Fruit fly (Drosophila melanogaster) whole organism, embryonic: ENCODE results near the gene Obp93a.

Experiments
- Awh ChIP-seq: fragments of 200-800 bp; sonication (Bioruptor generic); IDR thresholded peaks from 2 replicates; pipeline ENCODE4, ENCODE4 v1.3.6; 2022; ENCODE audit warnings: missing biosample characterization, missing genetic modification characterization
- CG10462 ChIP-seq: fragments of 200-800 bp; sonication (Bioruptor generic); optimal IDR thresholded peaks from 2 replicates; lab custom pipeline; 2016; ENCODE audit warnings: missing biosample characterization, missing genetic modification characterization
- CG11085 ChIP-seq: fragments of 200-800 bp; sonication (Bioruptor generic); IDR thresholded peaks from 2 replicates; pipeline ENCODE4 v1.3.6; 2022; ENCODE audit warnings: missing biosample characterization, missing genetic modification characterization
- CG12104 ChIP-seq: fragments of 200-800 bp; sonication (Bioruptor generic); optimal IDR thresholded peaks from 3 replicates; lab custom pipeline; 2016; ENCODE audit warnings: missing biosample characterization, missing genetic modification characterization
- CG12155 ChIP-seq: fragments of 200-800 bp; sonication (Bioruptor generic); optimal IDR thresholded peaks from 3 replicates; lab custom pipeline; 2016; ENCODE audit warnings: missing biosample characterization, missing genetic modification characterization
- CG13123 ChIP-seq: fragments of 200-800 bp; sonication (Bioruptor generic); optimal IDR thresholded peaks from 2 replicates; lab custom pipeline; 2016; ENCODE audit warnings: missing biosample characterization, missing genetic modification characterization
- CG13287 ChIP-seq: fragments of 200-800 bp; sonication (Bioruptor generic); IDR thresholded peaks from 2 replicates; pipeline ENCODE4 v1.3.6; 2022; ENCODE audit warnings: missing biosample characterization, missing genetic modification characterization; ENCODE audit not compliant: partially characterized antibody
- CG14050 ChIP-seq: fragments of 200-800 bp; sonication (Bioruptor generic); IDR thresholded peaks from 3 replicates; pipeline ENCODE4 v1.3.6; 2022; ENCODE audit warnings: missing biosample characterization, missing genetic modification characterization
- CG14710 ChIP-seq: fragments of 200-800 bp; sonication (Bioruptor generic); optimal IDR thresholded peaks from 3 replicates; lab custom pipeline; 2019; ENCODE audit warnings: missing biosample characterization, mild to moderate bottlenecking, missing genetic modification characterization, moderate library complexity
- CG15601 ChIP-seq: fragments of 200-800 bp; sonication (Bioruptor generic); optimal IDR thresholded peaks from 3 replicates; lab custom pipeline; 2019; ENCODE audit warnings: missing biosample characterization, mild to moderate bottlenecking, missing genetic modification characterization, moderate library complexity
- CG1602 ChIP-seq: fragments of 200-800 bp; sonication (Bioruptor generic); optimal IDR thresholded peaks from 3 replicates; lab custom pipeline; 2016; ENCODE audit warnings: missing biosample characterization, missing genetic modification characterization
- CG18011 ChIP-seq: fragments of 200-800 bp; sonication (Bioruptor generic); optimal IDR thresholded peaks from 2 replicates; lab custom pipeline; 2017; ENCODE audit warnings: missing biosample characterization, missing genetic modification characterization, mild to moderate bottlenecking, moderate library complexity, missing genotype
- CG18262 ChIP-seq: fragments of 200-800 bp; optimal IDR thresholded peaks from 3 replicates; lab custom pipeline; 2019; ENCODE audit warnings: missing biosample characterization, mild to moderate bottlenecking, missing genetic modification characterization, moderate library complexity
- CG2712 ChIP-seq: fragments of 200-800 bp; optimal IDR thresholded peaks from 3 replicates; lab custom pipeline; 2019; ENCODE audit warnings: missing biosample characterization, mild to moderate bottlenecking, missing genetic modification characterization, moderate library complexity
- CG31441 ChIP-seq: fragments of 200-800 bp; sonication (Bioruptor generic); IDR thresholded peaks from 2 replicates; pipeline ENCODE4 v1.3.6; 2022; ENCODE audit warnings: missing biosample characterization, missing genetic modification characterization
- CG33557 ChIP-seq: fragments of 200-800 bp; sonication (Bioruptor generic); optimal IDR thresholded peaks from 2 replicates; lab custom pipeline; 2019; ENCODE audit warnings: missing biosample characterization, mild to moderate bottlenecking, missing genetic modification characterization, moderate library complexity
- CG3847 ChIP-seq: fragments of 200-800 bp; sonication (Bioruptor generic); IDR thresholded peaks from 2 replicates; pipeline ENCODE4 v1.3.6; 2022; ENCODE audit warnings: missing biosample characterization, missing genetic modification characterization
- CG43689 ChIP-seq: fragments of 200-800 bp; sonication (Bioruptor generic); IDR thresholded peaks from 2 replicates; pipeline ENCODE4 v1.3.6; 2022; ENCODE audit warnings: missing biosample characterization, missing genetic modification characterization
- CG6272 ChIP-seq: fragments of 200-800 bp; sonication (Bioruptor generic); IDR thresholded peaks from 2 replicates; pipeline ENCODE4 v1.3.6; 2022; ENCODE audit warnings: missing biosample characterization, missing genetic modification characterization
- CG7556 ChIP-seq: fragments of 200-800 bp; sonication (Bioruptor generic); optimal IDR thresholded peaks from 2 replicates; lab custom pipeline; 2017; ENCODE audit warnings: missing biosample characterization, mild to moderate bottlenecking, missing genetic modification characterization
- CG8944 ChIP-seq: fragments of 200-800 bp; sonication (Bioruptor generic); optimal IDR thresholded peaks from 3 replicates; lab custom pipeline; 2016; ENCODE audit warnings: missing biosample characterization, missing genetic modification characterization
- CG9215 ChIP-seq: fragments of 200-800 bp; sonication (Bioruptor generic); IDR thresholded peaks from 2 replicates; pipeline ENCODE4 v1.3.6; 2022; ENCODE audit warnings: missing biosample characterization, missing genetic modification characterization
- Hr78 ChIP-seq, 2 experiments: fragments of 200-800 bp in 1 of 2; fragments of >200 bp in 1 of 2; sonication (Bioruptor generic) in 1 of 2; optimal IDR thresholded peaks; 2 replicates each; lab custom pipeline; 2017 to 2019; ENCODE audit warnings: missing biosample characterization in 2 of 2, missing genetic modification characterization in 2 of 2, mild to moderate bottlenecking in 1 of 2, moderate library complexity in 1 of 2
- Hsf ChIP-seq: fragments of 200-800 bp; sonication (Bioruptor generic); optimal IDR thresholded peaks from 3 replicates; lab custom pipeline; 2016; ENCODE audit warnings: missing biosample characterization, missing genetic modification characterization
- Lhr ChIP-seq: fragments of 200-800 bp; sonication (Bioruptor generic); optimal IDR thresholded peaks from 3 replicates; lab custom pipeline; 2017; ENCODE audit warnings: mild to moderate bottlenecking, missing biosample characterization, missing genetic modification reagents, missing genetic modification characterization
- Max ChIP-seq: fragments of 200-800 bp; sonication (Bioruptor generic); optimal IDR thresholded peaks from 2 replicates; lab custom pipeline; 2016; ENCODE audit warnings: missing biosample characterization, mild to moderate bottlenecking, missing genetic modification characterization
- Med ChIP-seq: fragments of 200-800 bp; sonication (Bioruptor generic); peaks from one replicate; lab custom pipeline; 2016; ENCODE audit warnings: missing biosample characterization, missing genetic modification characterization, mild to moderate bottlenecking, inconsistent platforms, moderate library complexity
- Meics ChIP-seq: fragments of 200-800 bp; sonication (Bioruptor generic); optimal IDR thresholded peaks from 2 replicates; lab custom pipeline; 2017; ENCODE audit warnings: missing biosample characterization, mild to moderate bottlenecking, missing genetic modification characterization
- Mrtf ChIP-seq: fragments of 200-800 bp; sonication (Bioruptor generic); IDR thresholded peaks from 3 replicates; pipeline ENCODE4 v1.3.6; 2022; ENCODE audit warnings: missing biosample characterization, missing genetic modification characterization
- Nf-YB ChIP-seq: fragments of 200-800 bp; sonication (Bioruptor generic); optimal IDR thresholded peaks from 3 replicates; lab custom pipeline; 2019; ENCODE audit warnings: missing biosample characterization, mild to moderate bottlenecking, missing genetic modification characterization, moderate library complexity
- Oli ChIP-seq: fragments of 200-800 bp; sonication (Bioruptor generic); optimal IDR thresholded peaks from 2 replicates; lab custom pipeline; 2018; ENCODE audit warnings: missing biosample characterization, mild to moderate bottlenecking, missing genetic modification characterization, moderate library complexity
- PHDP ChIP-seq: fragments of 200-800 bp; sonication (Bioruptor generic); optimal IDR thresholded peaks from 3 replicates; lab custom pipeline; 2018; ENCODE audit warnings: missing biosample characterization, mild to moderate bottlenecking, missing genetic modification characterization, moderate library complexity
- Ptx1 ChIP-seq: fragments of 200-800 bp; sonication (Bioruptor generic); IDR thresholded peaks from 2 replicates; pipeline ENCODE4 v1.3.6; 2022; ENCODE audit warnings: missing biosample characterization, missing genetic modification characterization
- bsh ChIP-seq, 2 experiments: fragments of 200-800 bp; sonication (Bioruptor generic); optimal IDR thresholded peaks; 2 replicates each; lab custom pipeline; 2017 to 2018; ENCODE audit warnings: mild to moderate bottlenecking in 2 of 2, missing biosample characterization in 2 of 2, missing genetic modification characterization in 2 of 2, moderate library complexity in 1 of 2
- crp ChIP-seq, 2 experiments: fragments of 200-800 bp; sonication (Bioruptor generic); optimal IDR thresholded peaks; 2 replicates in 1 of 2; 3 replicates in 1 of 2; lab custom pipeline; 2017; ENCODE audit warnings: missing biosample characterization in 2 of 2, missing genetic modification characterization in 2 of 2, mild to moderate bottlenecking in 1 of 2, moderate library complexity in 1 of 2
- gem ChIP-seq: fragments of 200-800 bp; sonication (Bioruptor generic); optimal IDR thresholded peaks from 2 replicates; lab custom pipeline; 2019; ENCODE audit warnings: missing biosample characterization, mild to moderate bottlenecking, missing genetic modification characterization, moderate library complexity
- ind ChIP-seq: fragments of 200-800 bp; sonication (Bioruptor generic); optimal IDR thresholded peaks from 3 replicates; lab custom pipeline; 2016; ENCODE audit warnings: missing biosample characterization, missing genetic modification characterization
- inv ChIP-seq: fragments of 200-800 bp; sonication (Bioruptor generic); IDR thresholded peaks from 2 replicates; pipeline ENCODE4 v1.3.6; 2022; ENCODE audit warnings: missing biosample characterization, missing genetic modification characterization; ENCODE audit not compliant: partially characterized antibody
- lilli ChIP-seq: fragments of 200-800 bp; sonication (Bioruptor generic); optimal IDR thresholded peaks from 3 replicates; lab custom pipeline; 2016; ENCODE audit warnings: missing biosample characterization, missing genetic modification characterization
- peb ChIP-seq: fragments of 200-800 bp; sonication (Bioruptor generic); IDR thresholded peaks from 2 replicates; pipeline ENCODE4 v1.3.6; 2022; ENCODE audit warnings: missing biosample characterization, missing genetic modification characterization
- pho ChIP-seq: fragments of 200-800 bp; sonication (Bioruptor generic); optimal IDR thresholded peaks from 2 replicates; lab custom pipeline; 2016; ENCODE audit warnings: missing biosample characterization, missing genetic modification characterization
- pnt ChIP-seq: fragments of 200-800 bp; sonication (Bioruptor generic); optimal IDR thresholded peaks from 3 replicates; lab custom pipeline; 2016; ENCODE audit warnings: missing biosample characterization, missing genetic modification characterization
- prd ChIP-seq, 3 experiments: fragments of >200 bp in 2 of 3; fragments of 200-800 bp in 1 of 3; sonication (Bioruptor generic) in 1 of 3; optimal IDR thresholded peaks in 2 of 3; IDR thresholded peaks in 1 of 3; 2 replicates in 2 of 3; 3 replicates in 1 of 3; pipeline versions ENCODE4 v1.3.6 to Lab custom; 2017 to 2022; ENCODE audit warnings: missing biosample characterization in 1 of 3, missing genetic modification characterization in 1 of 3
- pzg ChIP-seq: fragments of 200-800 bp; sonication (Bioruptor generic); optimal IDR thresholded peaks from 3 replicates; lab custom pipeline; 2018; ENCODE audit warnings: missing biosample characterization, mild to moderate bottlenecking, missing genetic modification characterization, moderate library complexity
- ro ChIP-seq: fragments of 200-800 bp; sonication (Bioruptor generic); IDR thresholded peaks from 2 replicates; pipeline ENCODE4 v1.3.6; 2022; ENCODE audit warnings: missing biosample characterization, missing genetic modification characterization
- row ChIP-seq: fragments of 200-800 bp; sonication (Bioruptor generic); IDR thresholded peaks from 3 replicates; pipeline ENCODE4 v1.3.6; 2022; ENCODE audit warnings: missing biosample characterization, missing genetic modification characterization
- tin ChIP-seq: fragments of 200-800 bp; sonication (Bioruptor generic); optimal IDR thresholded peaks from 3 replicates; lab custom pipeline; 2016; ENCODE audit warnings: missing biosample characterization, missing genetic modification characterization

Obp93a gene

dm6 chr3R:21101453-21102214, 27.9 kb downstream of the Obp93a start, which contains the start of the genes CG7044 and Tbc1d22 (continued):
- TF ChIP-seq Mrtf (GFP tag; lab: Robert Waterston, UW) (no peak; the same call in 2 of the 3 replicates), CG43689 (GFP tag; lab: Robert Waterston, UW) (no peak), lilli (peak; percentile 68), CG1602 (GFP tag; lab: Kevin White, UChicago) (peak; percentile 58), CG12104 (GFP tag; lab: Kevin White, UChicago) (peak; percentile 40), CG11085 (no peak), inv (GFP tag; lab: Robert Waterston, UW) (peak; percentile 38; the same call in 1 of the 2 replicates), PHDP (tag; lab: Kevin White, UChicago) (peak; percentile 26), CG3847 (GFP tag; lab: Robert Waterston, UW) (peak; percentile 36; the same call in 1 of the 2 replicates), ro (GFP tag; lab: Robert Waterston, UW) (no peak), pho (GFP tag; lab: Kevin White, UChicago) (peak; percentile 33), Med (GFP tag; lab: Kevin White, UChicago) (peak; percentile 69), row (GFP tag; lab: Robert Waterston, UW) (peak; percentile 91), CG18011 (GFP tag; lab: Kevin White, UChicago) (no peak), CG13287 (0 out of 2 replicates have a peak, but pooled peaks have one; percentile 7), bsh (GFP tag; optimal IDR thresholded peaks at IDR 0.05; lab: Kevin White, UChicago) (peak in 1 of 2 experiments; percentile 15), CG33557 (GFP tag; lab: Kevin White, UChicago) (peak; percentile 19), CG18262 (tag; lab: Kevin White, UChicago) (peak; percentile 51), pnt (peak; percentile 43), tin (GFP tag; lab: Kevin White, UChicago) (peak; percentile 51), Awh (GFP tag; lab: Robert Waterston, UW) (no peak), CG31441 (peak; percentile 78), crp (GFP tag; optimal IDR thresholded peaks at IDR 0.05; lab: Kevin White, UChicago) (peak in 1 of 2 experiments; percentile 19), CG10462 (GFP tag; lab: Kevin White, UChicago) (peak; percentile 1), Oli (peak; percentile 51), Max (GFP tag; lab: Kevin White, UChicago) (peak; percentile 27), Meics (GFP tag; lab: Kevin White, UChicago) (peak; percentile 45), CG14050 (GFP tag; lab: Robert Waterston, UW) (no peak), CG12155 (GFP tag; lab: Kevin White, UChicago) (peak; percentile 62), gem (tag; lab: Kevin White, UChicago) (peak; percentile 66), CG15601 (tag; lab: Kevin White, UChicago) (peak; percentile 25), Lhr (GFP tag; lab: Kevin White, UChicago) (peak; percentile 61), CG6272 (GFP tag; lab: Robert Waterston, UW) (peak; percentile 22; the same call in 1 of the 2 replicates), CG14710 (tag; lab: Kevin White, UChicago) (peak; percentile 71), CG9215 (GFP tag; lab: Robert Waterston, UW) (peak; percentile 50; the same call in 1 of the 2 replicates), Ptx1 (GFP tag; lab: Robert Waterston, UW) (peak; percentile 44; the same call in 1 of the 2 replicates), CG7556 (peak; percentile 60), ind (peak; percentile 48), Hsf (GFP tag; lab: Kevin White, UChicago) (peak; percentile 51), peb (no peak), Hr78 (GFP tag; optimal IDR thresholded peaks at IDR 0.05; lab: Kevin White, UChicago) (no peak), CG13123 (GFP tag; lab: Kevin White, UChicago) (peak; percentile 32), pzg (GFP tag; lab: Kevin White, UChicago) (peak; percentile 21), CG8944 (peak; percentile 17), CG2712 (peak; percentile 72), prd (optimal IDR thresholded peaks at IDR 0.05; lab: Kevin White, UChicago) (no peak), prd (GFP tag; IDR thresholded peaks at IDR 0.05; lab: Robert Waterston, UW) (peak; percentile 57; the same call in 2 of the 3 replicates), Nf-YB (GFP tag; lab: Kevin White, UChicago) (peak; percentile 7)
